Fruit fly (Drosophila melanogaster) whole organism, embryonic: ENCODE data around the gene CG4661.

Experiments used
- Adf1 ChIP-seq: fragments of 200-800 bp; sonication (Bioruptor generic); IDR thresholded peaks from 2 replicates; pipeline ENCODE4 v1.3.6; 2022; ENCODE audit warnings: missing biosample characterization, missing genetic modification characterization
- Antp ChIP-seq: fragments of 200-800 bp; sonication (Bioruptor generic); optimal IDR thresholded peaks from 3 replicates; lab custom pipeline; 2016; ENCODE audit warnings: missing biosample characterization, missing genetic modification characterization
- Atf-2 ChIP-seq: fragments of 200-800 bp; sonication (Bioruptor generic); optimal IDR thresholded peaks from 2 replicates; lab custom pipeline; 2016; ENCODE audit warnings: missing biosample characterization, missing genetic modification characterization
- CG10543 ChIP-seq: fragments of 200-800 bp; sonication (Bioruptor generic); optimal IDR thresholded peaks from 3 replicates; lab custom pipeline; 2017; ENCODE audit warnings: missing biosample characterization, mild to moderate bottlenecking, missing genetic modification characterization, moderate library complexity
- CG11456 ChIP-seq: fragments of 200-800 bp; sonication (Bioruptor generic); IDR thresholded peaks from 3 replicates; pipeline ENCODE4 v1.3.6; 2022; ENCODE audit warnings: missing biosample characterization, missing genetic modification characterization
- CG17186 ChIP-seq: fragments of 200-800 bp; sonication (Bioruptor generic); optimal IDR thresholded peaks from 3 replicates; lab custom pipeline; 2017; ENCODE audit warnings: missing biosample characterization, missing genetic modification reagents, missing genetic modification characterization
- CG17385 ChIP-seq: fragments of 200-800 bp; sonication (Bioruptor generic); optimal IDR thresholded peaks from 3 replicates; lab custom pipeline; 2018; ENCODE audit warnings: missing biosample characterization, mild to moderate bottlenecking, missing genetic modification characterization
- CG17912 ChIP-seq: fragments of 200-800 bp; sonication (Bioruptor generic); optimal IDR thresholded peaks from 2 replicates; lab custom pipeline; 2018; ENCODE audit warnings: missing biosample characterization, mild to moderate bottlenecking, missing genetic modification characterization
- CG32767 ChIP-seq: fragments of 200-800 bp; sonication (Bioruptor generic); IDR thresholded peaks from 2 replicates; pipeline ENCODE4 v1.3.6; 2022; ENCODE audit warnings: missing biosample characterization, missing genetic modification characterization
- CG3847 ChIP-seq: fragments of 200-800 bp; sonication (Bioruptor generic); IDR thresholded peaks from 2 replicates; pipeline ENCODE4 v1.3.6; 2022; ENCODE audit warnings: missing biosample characterization, missing genetic modification characterization
- CG43689 ChIP-seq: fragments of 200-800 bp; sonication (Bioruptor generic); IDR thresholded peaks from 2 replicates; pipeline ENCODE4 v1.3.6; 2022; ENCODE audit warnings: missing biosample characterization, missing genetic modification characterization
- CG9437 ChIP-seq: fragments of 200-800 bp; sonication (Bioruptor generic); optimal IDR thresholded peaks from 2 replicates; lab custom pipeline; 2018; ENCODE audit warnings: missing biosample characterization, mild to moderate bottlenecking, missing genetic modification characterization
- CG9797 ChIP-seq: fragments of 200-800 bp; sonication (Bioruptor generic); optimal IDR thresholded peaks from 3 replicates; lab custom pipeline; 2018; ENCODE audit warnings: missing biosample characterization, mild to moderate bottlenecking, missing genetic modification characterization
- CG9876 ChIP-seq: fragments of 200-800 bp; sonication (Bioruptor generic); optimal IDR thresholded peaks from 2 replicates; lab custom pipeline; 2016; ENCODE audit warnings: missing biosample characterization, missing genetic modification characterization
- CG9932 ChIP-seq: fragments of 200-800 bp; sonication (Bioruptor generic); IDR thresholded peaks from 2 replicates; pipeline ENCODE4 v1.3.6; 2022; ENCODE audit warnings: missing biosample characterization, missing genetic modification characterization
- Dfd ChIP-seq, 2 experiments: fragments of >200 bp; optimal IDR thresholded peaks; 2 replicates each; lab custom pipeline; 2017; ENCODE audit warnings: missing biosample characterization in 2 of 2, missing genetic modification characterization in 2 of 2
- Dip3 ChIP-seq: fragments of 200-800 bp; sonication (Bioruptor generic); optimal IDR thresholded peaks from 3 replicates; lab custom pipeline; 2016; ENCODE audit warnings: missing biosample characterization, missing genetic modification characterization
- Drgx ChIP-seq: fragments of 200-800 bp; sonication (Bioruptor generic); IDR thresholded peaks from 2 replicates; pipeline ENCODE4 v1.3.6; 2022; ENCODE audit warnings: missing biosample characterization, missing genetic modification characterization
- E2f2 ChIP-seq: fragments of 200-800 bp; sonication (Bioruptor generic); IDR thresholded peaks from 2 replicates; pipeline ENCODE4 v1.3.6; 2022; ENCODE audit warnings: missing biosample characterization, missing genetic modification characterization
- Ets65A ChIP-seq: fragments of 200-800 bp; sonication (Bioruptor generic); peaks from one replicate; lab custom pipeline; 2016; ENCODE audit warnings: missing biosample characterization, missing genetic modification characterization
- Gsc ChIP-seq: fragments of 200-800 bp; sonication (Bioruptor generic); IDR thresholded peaks from 2 replicates; pipeline ENCODE4 v1.3.6; 2022; ENCODE audit warnings: missing biosample characterization, missing genetic modification characterization
- Hr78 ChIP-seq, 2 experiments: fragments of 200-800 bp in 1 of 2; fragments of >200 bp in 1 of 2; sonication (Bioruptor generic) in 1 of 2; optimal IDR thresholded peaks; 2 replicates each; lab custom pipeline; 2017 to 2019; ENCODE audit warnings: missing biosample characterization in 2 of 2, missing genetic modification characterization in 2 of 2, mild to moderate bottlenecking in 1 of 2, moderate library complexity in 1 of 2
- MESR4 ChIP-seq: fragments of 200-800 bp; sonication (Bioruptor generic); optimal IDR thresholded peaks from 2 replicates; lab custom pipeline; 2018; ENCODE audit warnings: missing biosample characterization, mild to moderate bottlenecking, missing genetic modification characterization, moderate library complexity
- Med ChIP-seq: fragments of 200-800 bp; sonication (Bioruptor generic); peaks from one replicate; lab custom pipeline; 2016; ENCODE audit warnings: missing biosample characterization, missing genetic modification characterization, mild to moderate bottlenecking, inconsistent platforms, moderate library complexity
- Pdp1 ChIP-seq, 2 experiments: fragments of 200-800 bp; sonication (Bioruptor generic); optimal IDR thresholded peaks; 3 replicates each; lab custom pipeline; 2016; ENCODE audit warnings: missing biosample characterization in 2 of 2, missing genetic modification characterization in 2 of 2, mild to moderate bottlenecking in 1 of 2, moderate library complexity in 1 of 2
- Rfx ChIP-seq: fragments of 200-800 bp; sonication (Bioruptor generic); IDR thresholded peaks from 2 replicates; pipeline ENCODE4 v1.3.6; 2022; ENCODE audit warnings: missing biosample characterization, missing genetic modification characterization
- Side ChIP-seq: fragments of 200-800 bp; sonication (Bioruptor generic); optimal IDR thresholded peaks from 2 replicates; lab custom pipeline; 2016; ENCODE audit warnings: missing biosample characterization, missing genetic modification characterization
- Sry-β ChIP-seq: fragments of 200-800 bp; sonication (Bioruptor generic); optimal IDR thresholded peaks from 2 replicates; lab custom pipeline; 2018; ENCODE audit warnings: missing biosample characterization, mild to moderate bottlenecking, missing genetic modification characterization, moderate library complexity
- Stat92E ChIP-seq, 3 experiments: fragments of >200 bp in 2 of 3; fragments of 200-800 bp in 1 of 3; sonication (Bioruptor generic) in 1 of 3; optimal IDR thresholded peaks; 2 replicates each; lab custom pipeline; 2017 to 2019; ENCODE audit warnings: missing biosample characterization in 3 of 3, missing genetic modification characterization in 3 of 3, mild to moderate bottlenecking in 1 of 3, moderate library complexity in 1 of 3
- Taf1 ChIP-seq: fragments of 200-800 bp; sonication (Bioruptor generic); IDR thresholded peaks from 2 replicates; pipeline ENCODE4 v1.3.6; 2022; ENCODE audit warnings: missing biosample characterization, missing genetic modification characterization
- bab2 ChIP-seq: fragments of 200-800 bp; sonication (Bioruptor generic); optimal IDR thresholded peaks from 2 replicates; lab custom pipeline; 2016; ENCODE audit warnings: missing biosample characterization, missing genetic modification characterization
- bbx ChIP-seq: fragments of 200-800 bp; sonication (Bioruptor generic); IDR thresholded peaks from 2 replicates; pipeline ENCODE4 v1.3.6; 2022; ENCODE audit warnings: missing biosample characterization, missing genetic modification characterization; ENCODE audit not compliant: partially characterized antibody
- bowl ChIP-seq: fragments of 200-800 bp; sonication (Bioruptor generic); IDR thresholded peaks from 2 replicates; pipeline ENCODE4 v1.3.6; 2022; ENCODE audit warnings: missing biosample characterization, missing genetic modification characterization
- bsh ChIP-seq, 2 experiments: fragments of 200-800 bp; sonication (Bioruptor generic); optimal IDR thresholded peaks; 2 replicates each; lab custom pipeline; 2017 to 2018; ENCODE audit warnings: mild to moderate bottlenecking in 2 of 2, missing biosample characterization in 2 of 2, missing genetic modification characterization in 2 of 2, moderate library complexity in 1 of 2
- crp ChIP-seq, 2 experiments: fragments of 200-800 bp; sonication (Bioruptor generic); optimal IDR thresholded peaks; 2 replicates in 1 of 2; 3 replicates in 1 of 2; lab custom pipeline; 2017; ENCODE audit warnings: missing biosample characterization in 2 of 2, missing genetic modification characterization in 2 of 2, mild to moderate bottlenecking in 1 of 2, moderate library complexity in 1 of 2
- dysf ChIP-seq: fragments of 200-800 bp; sonication (Bioruptor generic); IDR thresholded peaks from 3 replicates; pipeline ENCODE4 v1.3.6; 2022; ENCODE audit warnings: missing biosample characterization, missing genetic modification characterization
- ems ChIP-seq: fragments of 200-800 bp; sonication (Bioruptor generic); optimal IDR thresholded peaks from 3 replicates; lab custom pipeline; 2016; ENCODE audit warnings: missing biosample characterization, missing genetic modification characterization
- hkb ChIP-seq, 2 experiments: fragments of 200-800 bp in 1 of 2; fragments of >200 bp in 1 of 2; sonication (Bioruptor generic) in 1 of 2; IDR thresholded peaks in 1 of 2; optimal IDR thresholded peaks in 1 of 2; 2 replicates each; pipeline versions ENCODE4 v1.3.6 to Lab custom; 2017 to 2022; ENCODE audit warnings: missing biosample characterization in 1 of 2, missing genetic modification characterization in 1 of 2
- nmo ChIP-seq: fragments of 200-800 bp; sonication (Bioruptor generic); optimal IDR thresholded peaks from 2 replicates; lab custom pipeline; 2018; ENCODE audit warnings: missing biosample characterization, mild to moderate bottlenecking, missing genetic modification characterization, moderate library complexity
- org-1 ChIP-seq: fragments of 200-800 bp; sonication (Bioruptor generic); optimal IDR thresholded peaks from 2 replicates; lab custom pipeline; 2017; ENCODE audit warnings: missing biosample characterization, missing genetic modification characterization
- psq ChIP-seq: fragments of 200-800 bp; sonication (Bioruptor generic); optimal IDR thresholded peaks from 2 replicates; lab custom pipeline; 2017; ENCODE audit warnings: missing biosample characterization, missing genetic modification characterization
- pzg ChIP-seq: fragments of 200-800 bp; sonication (Bioruptor generic); optimal IDR thresholded peaks from 3 replicates; lab custom pipeline; 2018; ENCODE audit warnings: missing biosample characterization, mild to moderate bottlenecking, missing genetic modification characterization, moderate library complexity
- sd ChIP-seq: fragments of 200-800 bp; sonication (Bioruptor generic); optimal IDR thresholded peaks from 3 replicates; lab custom pipeline; 2018; ENCODE audit warnings: missing biosample characterization, mild to moderate bottlenecking, missing genetic modification characterization, moderate library complexity
- sens ChIP-seq: fragments of 200-800 bp; sonication (Bioruptor generic); peaks from one replicate; lab custom pipeline; 2016; ENCODE audit warnings: missing biosample characterization, missing genetic modification characterization
- sna ChIP-seq: fragments of 200-800 bp; sonication (Bioruptor generic); IDR thresholded peaks from 2 replicates; pipeline ENCODE4 v1.3.6; 2022; ENCODE audit warnings: missing biosample characterization, missing genetic modification characterization; ENCODE audit not compliant: partially characterized antibody
- tap ChIP-seq: fragments of 200-800 bp; optimal IDR thresholded peaks from 3 replicates; lab custom pipeline; 2019; ENCODE audit warnings: missing biosample characterization, mild to moderate bottlenecking, missing genetic modification characterization, moderate library complexity
- tna ChIP-seq: fragments of 200-800 bp; sonication (Bioruptor generic); IDR thresholded peaks from 2 replicates; pipeline ENCODE4 v1.3.6; 2022; ENCODE audit warnings: missing biosample characterization, missing genetic modification characterization; ENCODE audit not compliant: partially characterized antibody

Gene CG4661

DNA sequence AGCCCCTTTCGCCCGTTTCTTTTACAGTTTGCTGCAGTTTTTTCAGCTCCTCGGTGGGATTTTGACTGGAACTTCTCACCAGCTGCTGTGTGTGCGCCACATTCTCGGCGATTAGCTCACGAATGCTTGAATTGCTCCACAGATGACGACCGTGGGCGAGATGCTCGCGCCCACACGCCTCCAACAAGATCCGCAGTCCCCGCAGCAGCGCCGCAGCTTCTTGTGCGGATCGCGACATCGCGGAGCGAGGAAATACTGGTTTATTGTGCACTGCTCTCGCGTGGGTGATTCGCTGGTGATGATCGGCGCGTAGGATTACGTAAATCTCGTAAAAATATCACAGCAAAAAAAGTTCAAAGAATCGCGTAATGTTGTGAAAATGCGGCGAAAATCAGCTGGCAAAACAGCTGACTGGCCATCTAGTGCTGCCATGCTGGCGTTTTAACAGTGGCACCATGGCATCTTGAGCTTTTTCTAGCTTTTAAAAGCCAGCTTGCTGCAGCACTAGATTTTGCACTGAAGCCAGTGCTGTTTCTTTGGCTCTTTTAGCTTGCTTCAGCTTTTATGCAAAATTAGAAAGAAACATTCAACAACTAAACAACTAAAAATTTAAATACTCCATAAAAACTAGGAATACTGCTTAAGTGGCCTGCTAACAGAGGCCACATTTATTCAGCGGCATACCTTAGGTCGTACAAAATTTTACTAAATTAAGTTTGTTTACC lies 43.4 kb upstream of the CG4661 start, which contains the start of gene Coq8 (continued):
- peak in 1 of 2 experiments; percentile 89 for TF ChIP-seq Pdp1 (GFP tag; optimal IDR thresholded peaks at IDR 0.05; lab: Kevin White, UChicago)
- TF ChIP-seq sna (GFP tag; lab: Robert Waterston, UW): 0 out of 2 replicates have a peak, but pooled peaks have one; percentile 28
- no peak for TF ChIP-seq tap (tag; lab: Kevin White, UChicago)
- TF ChIP-seq Dip3 (GFP tag; lab: Kevin White, UChicago): no peak
- TF ChIP-seq E2f2 (GFP tag; lab: Robert Waterston, UW): peak; percentile 13; the same call in 1 of the 2 replicates
- TF ChIP-seq bab2: no peak
- peak; percentile 15 for TF ChIP-seq nmo
- TF ChIP-seq bowl (GFP tag; lab: Robert Waterston, UW): no peak
- TF ChIP-seq MESR4: peak; percentile 43
- no peak for TF ChIP-seq Side (GFP tag; lab: Kevin White, UChicago)
- peak; percentile 74 for TF ChIP-seq Rfx (GFP tag; lab: Robert Waterston, UW)
- peak; percentile 48 for TF ChIP-seq CG9437
- TF ChIP-seq sens (GFP tag; lab: Kevin White, UChicago): peak; percentile 44
- peak; percentile 93 for TF ChIP-seq Sry-β (GFP tag; lab: Kevin White, UChicago)
- TF ChIP-seq CG9876 (GFP tag; lab: Kevin White, UChicago): no peak
- no peak for TF ChIP-seq Antp
- TF ChIP-seq pzg (GFP tag; lab: Kevin White, UChicago): peak; percentile 23
- no peak for TF ChIP-seq CG17912 (GFP tag; lab: Kevin White, UChicago)
- no peak for TF ChIP-seq Drgx (GFP tag; lab: Robert Waterston, UW)
- no peak for TF ChIP-seq CG11456 (GFP tag; lab: Robert Waterston, UW)
- TF ChIP-seq sd: peak; percentile 36
- peak; percentile 44 for TF ChIP-seq hkb (optimal IDR thresholded peaks at IDR 0.05; lab: Kevin White, UChicago)
- TF ChIP-seq hkb (GFP tag; IDR thresholded peaks at IDR 0.05; lab: Robert Waterston, UW): no peak
- 0 out of 2 replicates have a peak, but pooled peaks have one; percentile 10 for TF ChIP-seq CG3847 (GFP tag; lab: Robert Waterston, UW)
- TF ChIP-seq Adf1 (GFP tag; lab: Robert Waterston, UW): no peak
- TF ChIP-seq CG10543 (GFP tag; lab: Kevin White, UChicago): no peak
- TF ChIP-seq CG9932 (GFP tag; lab: Robert Waterston, UW): peak; percentile 26; the same call in 1 of the 2 replicates
- TF ChIP-seq bsh (GFP tag; optimal IDR thresholded peaks at IDR 0.05; lab: Kevin White, UChicago): no peak
- TF ChIP-seq Dfd (GFP tag; optimal IDR thresholded peaks at IDR 0.05; lab: Kevin White, UChicago): no peak
- peak; percentile 77 for TF ChIP-seq Med
- no peak for TF ChIP-seq Atf-2 (GFP tag; lab: Kevin White, UChicago)
- TF ChIP-seq, all 482 proteins: peak for 30

DNA sequence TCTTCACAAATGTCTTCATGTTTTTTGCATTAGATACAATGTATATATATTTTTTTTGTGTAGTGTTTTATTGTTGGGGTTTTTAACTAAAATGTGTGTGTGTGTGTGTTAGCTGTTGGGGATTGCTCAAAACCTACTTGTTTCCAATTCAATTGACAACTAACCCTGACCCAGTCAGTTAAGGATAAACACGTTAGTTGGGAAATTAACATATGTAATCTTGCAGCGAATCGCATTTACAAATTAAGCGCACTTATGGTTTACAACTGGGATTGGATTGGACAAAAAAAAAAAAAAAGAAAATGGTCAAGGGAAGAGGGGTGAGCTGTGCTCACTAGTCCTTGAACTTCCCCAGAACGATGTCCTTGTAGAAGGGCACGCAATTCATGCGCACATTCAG lies 41.0 kb upstream of the CG4661 start, which contains the start of gene CG32650:
CG32650 (minus strand) TSS at position 101 of the 400 bp plus-strand sequence.
- TF ChIP-seq Ets65A (peak; percentile 5), CG43689 (no peak)

DNA sequence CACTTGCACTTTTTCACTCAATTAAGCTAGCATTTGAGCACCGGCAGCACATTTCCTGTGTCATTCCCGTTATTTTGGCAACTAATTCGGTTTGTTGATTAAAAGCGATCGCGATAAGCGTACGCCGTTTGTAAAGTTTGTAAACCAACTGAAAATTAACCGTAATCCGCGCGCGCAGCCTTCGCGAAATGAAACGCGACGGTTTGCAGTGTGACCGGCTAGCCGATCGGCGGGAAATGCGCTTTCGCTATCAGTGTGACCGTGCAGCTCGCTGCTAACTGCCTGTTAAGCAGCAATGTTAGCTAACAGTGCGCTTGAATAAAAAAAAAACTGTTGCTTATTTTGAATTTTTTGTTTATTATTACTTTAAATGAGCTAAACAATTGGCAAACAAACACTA lies 39.6 kb upstream of the CG4661 start, which contains the start of gene Pde9:
Pde9 (minus strand) TSS at position 178 of the 400 bp plus-strand sequence.
- TF ChIP-seq CG10543 (GFP tag; lab: Kevin White, UChicago): no peak
- no peak for TF ChIP-seq Hr78 (GFP tag; optimal IDR thresholded peaks at IDR 0.05; lab: Kevin White, UChicago)
- TF ChIP-seq Taf1 (GFP tag; lab: Robert Waterston, UW): no peak
- TF ChIP-seq dysf (GFP tag; lab: Robert Waterston, UW): no peak
- no peak for TF ChIP-seq tna (GFP tag; lab: Robert Waterston, UW)
- peak; percentile 25 for TF ChIP-seq bbx (GFP tag; lab: Robert Waterston, UW)
- TF ChIP-seq crp (GFP tag; optimal IDR thresholded peaks at IDR 0.05; lab: Kevin White, UChicago): peak in 1 of 2 experiments; percentile 1
- TF ChIP-seq Stat92E (GFP tag; optimal IDR thresholded peaks at IDR 0.05; lab: Kevin White, UChicago): no peak
- peak; percentile 62 for TF ChIP-seq CG9797 (GFP tag; lab: Kevin White, UChicago)
- TF ChIP-seq CG32767 (GFP tag; lab: Robert Waterston, UW): no peak
- TF ChIP-seq psq (GFP tag; lab: Kevin White, UChicago): no peak
- TF ChIP-seq CG17385 (GFP tag; lab: Kevin White, UChicago): no peak
- peak; percentile 47 for TF ChIP-seq CG17186 (GFP tag; lab: Kevin White, UChicago)
- TF ChIP-seq Gsc (GFP tag; lab: Robert Waterston, UW): no peak
- no peak for TF ChIP-seq ems (GFP tag; lab: Kevin White, UChicago)
- TF ChIP-seq org-1 (GFP tag; lab: Kevin White, UChicago): no peak
